Worm (Caenorhabditis elegans) whole organism, L3 larva: ENCODE results near the gene F36F12.2.

ENCODE experiments used
- ceh-82 ChIP-seq: fragments of 150-350 bp; optimal IDR thresholded peaks from 2 replicates; lab custom pipeline; 2014; ENCODE audit warnings: missing biosample characterization, missing genetic modification characterization
- fkh-10 ChIP-seq: sonication (generic microtip); optimal IDR thresholded peaks from 2 replicates; lab custom pipeline; 2017; ENCODE audit warnings: missing biosample characterization, missing genetic modification reagents, missing genetic modification characterization
- lin-39 ChIP-seq: fragments of 150-350 bp; optimal IDR thresholded peaks from 2 replicates; lab custom pipeline; 2018; ENCODE audit warnings: missing biosample characterization, missing genetic modification reagents, missing genetic modification characterization
- mdl-1 ChIP-seq: fragments of 150-350 bp; optimal IDR thresholded peaks from 2 replicates; lab custom pipeline; 2014; ENCODE audit warnings: missing biosample characterization, missing genetic modification characterization
- pha-4 ChIP-seq: fragments of 150-350 bp; optimal IDR thresholded peaks from 2 replicates; lab custom pipeline; 2014; ENCODE audit warnings: missing biosample characterization, missing genetic modification reagents, missing genetic modification characterization
- pqm-1 ChIP-seq: fragments of 150-350 bp; optimal IDR thresholded peaks from 2 replicates; lab custom pipeline; 2017; ENCODE audit warnings: missing biosample characterization, missing genetic modification characterization, inconsistent platforms
- skn-1 ChIP-seq: fragments of 150-350 bp; optimal IDR thresholded peaks from 2 replicates; lab custom pipeline; 2014; ENCODE audit warnings: missing biosample characterization, missing genetic modification characterization
- unc-62 ChIP-seq: fragments of 150-350 bp; sonication (generic microtip); optimal IDR thresholded peaks from 4 replicates; lab custom pipeline; 2014; ENCODE audit warnings: missing biosample characterization, missing genetic modification reagents, missing genetic modification characterization

- TF ChIP-seq skn-1 (tag; lab: Kevin White, UChicago) (no peak), pqm-1 (tag; lab: Kevin White, UChicago) (no peak), unc-62 (GFP tag; lab: Kevin White, UChicago) (no peak), lin-39 (tag; lab: Kevin White, UChicago) (no peak), mdl-1 (tag; lab: Kevin White, UChicago) (no peak), pha-4 (tag; lab: Kevin White, UChicago) (no peak), fkh-10 (GFP tag; lab: Kevin White, UChicago) (no peak), ceh-82 (tag; lab: Kevin White, UChicago) (no peak)
Measured at ce11 chrV:2110368-2110767, 15.3 kb upstream of the F36F12.2 start, which contains the start of gene F22F7.3.
